Fruit fly (Drosophila melanogaster): ENCODE measurements around the gene svp.

dm6 chr3R:12244468-12245060 lies 14.0 kb upstream of the svp start:
- TF ChIP-seq h (optimal IDR thresholded peaks at IDR 0.05) (no peak), Myc (optimal IDR thresholded peaks at IDR 0.05) (no peak)

Data from Kc167 (cell line).